Worm (Caenorhabditis elegans) whole organism, L3 larva: Measurements from ENCODE around the gene paic-1.

Source experiments
- R02D3.7 ChIP-seq: fragments of 150-350 bp; optimal IDR thresholded peaks from 2 replicates; lab custom pipeline; 2014; ENCODE audit warnings: missing biosample characterization, missing genetic modification characterization
- ama-1 ChIP-seq: fragments of 150-350 bp; optimal IDR thresholded peaks from 2 replicates; lab custom pipeline; 2018
- ceh-28 ChIP-seq: fragments of 150-350 bp; optimal IDR thresholded peaks from 2 replicates; lab custom pipeline; 2014; ENCODE audit warnings: missing biosample characterization, missing genetic modification reagents, missing genetic modification characterization
- daf-12 ChIP-seq: fragments of 150-350 bp; optimal IDR thresholded peaks from 2 replicates; lab custom pipeline; 2014; ENCODE audit warnings: missing biosample characterization, missing genetic modification reagents, missing genetic modification characterization
- egl-27 ChIP-seq: sonication (generic microtip); optimal IDR thresholded peaks from 4 replicates; lab custom pipeline; 2017; ENCODE audit warnings: missing biosample characterization, missing genetic modification reagents, missing genetic modification characterization
- egl-5 ChIP-seq: fragments of 150-350 bp; optimal IDR thresholded peaks from 2 replicates; lab custom pipeline; 2017; ENCODE audit warnings: missing biosample characterization, missing genetic modification reagents, missing genetic modification characterization, inconsistent platforms
- elt-1 ChIP-seq: fragments of 150-350 bp; optimal IDR thresholded peaks from 2 replicates; lab custom pipeline; 2014; ENCODE audit warnings: missing biosample characterization, missing genetic modification characterization
- elt-2 ChIP-seq: sonication (generic microtip); optimal IDR thresholded peaks from 2 replicates; lab custom pipeline; 2016; ENCODE audit warnings: missing genetic modification reagents, mild to moderate bottlenecking, missing genetic modification characterization, missing compliant biosample characterization
- elt-3 ChIP-seq, 3 experiments: fragments of 150-350 bp in 1 of 3; sonication (generic microtip) in 2 of 3; optimal IDR thresholded peaks; 2 replicates in 2 of 3; 4 replicates in 1 of 3; lab custom pipeline; 2014 to 2017; ENCODE audit warnings: missing biosample characterization in 3 of 3, missing genetic modification characterization in 3 of 3
- fos-1 ChIP-seq: fragments of 150-350 bp; optimal IDR thresholded peaks from 2 replicates; lab custom pipeline; 2014; ENCODE audit warnings: missing biosample characterization, missing genetic modification characterization
- hmg-11 ChIP-seq: sonication (generic microtip); optimal IDR thresholded peaks from 2 replicates; lab custom pipeline; 2016; ENCODE audit warnings: missing genetic modification characterization, missing compliant biosample characterization
- lsy-12 ChIP-seq: sonication (generic microtip); optimal IDR thresholded peaks from 2 replicates; lab custom pipeline; 2016; ENCODE audit warnings: mild to moderate bottlenecking, missing genetic modification characterization, missing compliant biosample characterization
- mdl-1 ChIP-seq: fragments of 150-350 bp; optimal IDR thresholded peaks from 2 replicates; lab custom pipeline; 2014; ENCODE audit warnings: missing biosample characterization, missing genetic modification characterization
- mml-1 ChIP-seq: fragments of 150-350 bp; sonication (generic microtip); optimal IDR thresholded peaks from 3 replicates; lab custom pipeline; 2014; ENCODE audit warnings: missing biosample characterization, missing genetic modification characterization
- nfya-1 ChIP-seq: sonication (generic microtip); optimal IDR thresholded peaks from 2 replicates; lab custom pipeline; 2017; ENCODE audit warnings: missing genetic modification characterization, mild to moderate bottlenecking, missing compliant biosample characterization, antibody characterized with exemption, moderate library complexity; ENCODE audit not compliant: insufficient read depth
- nhr-11 ChIP-seq: fragments of 150-350 bp; optimal IDR thresholded peaks from 2 replicates; lab custom pipeline; 2014; ENCODE audit warnings: missing biosample characterization, missing genetic modification characterization
- nhr-12 ChIP-seq: fragments of 150-350 bp; optimal IDR thresholded peaks from 2 replicates; lab custom pipeline; 2014; ENCODE audit warnings: missing biosample characterization, missing genetic modification characterization
- nhr-23 ChIP-seq: fragments of 150-350 bp; optimal IDR thresholded peaks from 2 replicates; lab custom pipeline; 2014; ENCODE audit warnings: missing biosample characterization, missing genetic modification reagents, missing genetic modification characterization
- nhr-25 ChIP-seq: sonication (generic microtip); optimal IDR thresholded peaks from 2 replicates; lab custom pipeline; 2017; ENCODE audit warnings: missing biosample characterization, missing genetic modification characterization
- nhr-28 ChIP-seq: fragments of 150-350 bp; optimal IDR thresholded peaks from 2 replicates; lab custom pipeline; 2014; ENCODE audit warnings: missing biosample characterization, missing genetic modification characterization
- nhr-43 ChIP-seq: sonication (generic microtip); optimal IDR thresholded peaks from 2 replicates; lab custom pipeline; 2016; ENCODE audit warnings: mild to moderate bottlenecking, missing genetic modification characterization, missing compliant biosample characterization; ENCODE audit not compliant: poor library complexity, severe bottlenecking
- nhr-67 ChIP-seq: fragments of 150-350 bp; optimal IDR thresholded peaks from 2 replicates; lab custom pipeline; 2014; ENCODE audit warnings: missing biosample characterization, missing genetic modification characterization
- nhr-77 ChIP-seq: fragments of 150-350 bp; optimal IDR thresholded peaks from 2 replicates; lab custom pipeline; 2014; ENCODE audit warnings: missing biosample characterization, missing genetic modification characterization
- pha-4 ChIP-seq: fragments of 150-350 bp; optimal IDR thresholded peaks from 2 replicates; lab custom pipeline; 2014; ENCODE audit warnings: missing biosample characterization, missing genetic modification reagents, missing genetic modification characterization
- pqm-1 ChIP-seq: fragments of 150-350 bp; optimal IDR thresholded peaks from 2 replicates; lab custom pipeline; 2017; ENCODE audit warnings: missing biosample characterization, missing genetic modification characterization, inconsistent platforms
- sea-2 ChIP-seq: fragments of 150-350 bp; sonication (generic microtip); optimal IDR thresholded peaks from 4 replicates; lab custom pipeline; 2014; ENCODE audit warnings: missing biosample characterization, missing genetic modification reagents, missing genetic modification characterization
- skn-1 ChIP-seq: fragments of 150-350 bp; optimal IDR thresholded peaks from 2 replicates; lab custom pipeline; 2014; ENCODE audit warnings: missing biosample characterization, missing genetic modification characterization
- unc-62 ChIP-seq: fragments of 150-350 bp; sonication (generic microtip); optimal IDR thresholded peaks from 4 replicates; lab custom pipeline; 2014; ENCODE audit warnings: missing biosample characterization, missing genetic modification reagents, missing genetic modification characterization
- zag-1 ChIP-seq: fragments of 150-350 bp; optimal IDR thresholded peaks from 2 replicates; lab custom pipeline; 2014; ENCODE audit warnings: missing biosample characterization, missing genetic modification characterization
- ztf-11 ChIP-seq: fragments of 150-350 bp; optimal IDR thresholded peaks from 2 replicates; lab custom pipeline; 2014; ENCODE audit warnings: missing biosample characterization, missing genetic modification characterization
- ztf-4 ChIP-seq: fragments of 150-350 bp; optimal IDR thresholded peaks from 2 replicates; lab custom pipeline; 2014; ENCODE audit warnings: missing biosample characterization, missing genetic modification characterization

paic-1 gene

ce11 chrII:4372406-4372805 lies at the start of gene paic-1:
TSS of gene paic-1 (minus strand) at chrII:4372525.
- TF ChIP-seq pha-4 (tag; lab: Kevin White, UChicago) = peak; percentile 24
- peak; percentile 32 for TF ChIP-seq pqm-1 (tag; lab: Kevin White, UChicago)
- no peak for TF ChIP-seq sea-2
- peak; percentile 21 for TF ChIP-seq nhr-43 (tag; lab: Kevin White, UChicago)
- no peak for TF ChIP-seq nhr-12 (tag; lab: Kevin White, UChicago)
- peak; percentile 82 for TF ChIP-seq ama-1 (lab: Kevin White, UChicago)
- peak; percentile 21 for TF ChIP-seq skn-1 (tag; lab: Kevin White, UChicago)
- TF ChIP-seq elt-2 (tag; lab: Kevin White, UChicago) = peak; percentile 80

DNA sequence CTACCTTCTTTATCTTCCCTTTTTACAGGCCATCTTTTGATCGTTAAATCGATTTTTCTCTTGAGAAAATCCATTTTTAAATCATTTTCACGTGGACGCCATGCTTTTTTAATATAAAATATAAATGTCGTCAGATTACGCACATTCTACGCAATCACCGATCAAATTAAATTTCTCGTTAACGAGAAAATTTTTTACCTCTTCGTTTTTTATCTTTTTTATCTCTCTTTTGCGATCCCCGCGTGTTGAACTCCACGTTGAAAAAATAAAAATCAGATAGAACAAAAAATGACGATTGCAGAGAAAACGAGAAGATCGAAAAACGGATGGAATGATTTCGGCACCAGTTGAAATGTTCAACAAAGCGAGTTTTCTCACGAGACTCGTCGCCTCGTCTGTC lies 47.6 kb upstream of the paic-1 start, which contains the start of gene bpnt-1:
Gene bpnt-1, plus strand, starts transcription at position 301 of the 400 bp plus-strand sequence.
- no peak for TF ChIP-seq lsy-12 (tag; lab: Kevin White, UChicago)
- TF ChIP-seq ceh-28 = peak; percentile 14

DNA sequence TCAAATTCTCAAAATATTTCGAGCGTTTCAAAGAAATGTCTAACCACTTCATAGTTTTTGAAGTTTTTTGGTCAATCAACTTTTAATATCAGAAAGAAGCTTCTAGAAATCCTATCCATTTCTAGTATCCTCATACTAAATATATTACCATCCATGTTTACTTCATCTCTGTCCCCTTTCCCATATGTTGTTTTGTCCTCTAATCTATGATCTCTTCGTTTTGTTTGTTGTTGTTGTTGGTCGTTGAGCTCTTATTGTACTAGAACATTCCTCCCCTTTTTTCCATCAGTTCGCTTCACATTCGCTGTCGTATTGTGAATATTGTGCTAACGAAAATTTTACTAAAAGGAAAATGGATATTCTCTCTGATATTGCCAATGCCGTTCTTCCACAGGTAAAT lies 45.0 kb upstream of the paic-1 start, which contains the start of gene sod-5:
Gene sod-5, plus strand, starts transcription at position 301 of the 400 bp plus-strand sequence.
- no peak for TF ChIP-seq nhr-43 (tag; lab: Kevin White, UChicago)
- no peak for TF ChIP-seq elt-1 (tag; lab: Kevin White, UChicago)
- no peak for TF ChIP-seq nhr-77
- no peak for TF ChIP-seq ceh-28
- TF ChIP-seq egl-5 = no peak
- no peak for TF ChIP-seq nhr-12 (tag; lab: Kevin White, UChicago)
- no peak for TF ChIP-seq hmg-11 (tag; lab: Kevin White, UChicago)
- no peak for TF ChIP-seq elt-3 (tag; optimal IDR thresholded peaks at IDR 0.05; lab: Kevin White, UChicago)
- TF ChIP-seq ztf-11 (tag; lab: Kevin White, UChicago) = no peak

- TF ChIP-seq nfya-1 = peak; percentile 90
- TF ChIP-seq lsy-12 (tag; lab: Kevin White, UChicago) = no peak
- TF ChIP-seq fos-1 (tag; lab: Kevin White, UChicago) = no peak
- TF ChIP-seq zag-1 (tag; lab: Kevin White, UChicago) = no peak
Observed at ce11 chrII:4409650-4410049, 37.3 kb upstream of the paic-1 start.

- no peak for TF ChIP-seq hmg-11 (tag; lab: Kevin White, UChicago)
- TF ChIP-seq nhr-43 (tag; lab: Kevin White, UChicago) = no peak
- no peak for TF ChIP-seq unc-62 (GFP tag; lab: Kevin White, UChicago)
- TF ChIP-seq lsy-12 (tag; lab: Kevin White, UChicago) = no peak
- no peak for TF ChIP-seq mml-1 (tag; lab: Kevin White, UChicago)
- TF ChIP-seq, all 47 proteins: peak for 0
Observed at ce11 chrII:4405358-4405757, 33.0 kb upstream of the paic-1 start, which contains the start of gene ZK430.5. TSS of gene ZK430.5 (plus strand) at chrII:4405658.

- no peak for TF ChIP-seq nhr-67 (tag; lab: Kevin White, UChicago)
- TF ChIP-seq nhr-11 = no peak
- no peak for TF ChIP-seq egl-27
- no peak for TF ChIP-seq R02D3.7
- no peak for TF ChIP-seq ztf-4
- TF ChIP-seq mdl-1 (tag; lab: Kevin White, UChicago) = no peak
- TF ChIP-seq nhr-28 (tag; lab: Kevin White, UChicago) = no peak
- TF ChIP-seq pqm-1 (tag; lab: Kevin White, UChicago) = no peak
Observed at ce11 chrII:4394438-4394837, 22.1 kb upstream of the paic-1 start.

ce11 chrII:4392526-4393057 lies 20.3 kb upstream of the paic-1 start, which contains the start of gene mlt-7:
TSS of gene mlt-7 (plus strand) at chrII:4393007.
- TF ChIP-seq nhr-23 (tag; lab: Kevin White, UChicago) (peak; percentile 16), nhr-25 (tag; lab: Kevin White, UChicago) (peak; percentile 91), pqm-1 (tag; lab: Kevin White, UChicago) (no peak), daf-12 (no peak), elt-1 (tag; lab: Kevin White, UChicago) (peak; percentile 15)
